Worm (Caenorhabditis elegans) whole organism, L4/young adult: ENCODE results near the gene srh-295.

ENCODE experiments used
- W03F9.2 ChIP-seq: fragments of 150-350 bp; optimal IDR thresholded peaks from 2 replicates; lab custom pipeline; 2014; ENCODE audit warnings: missing biosample characterization, missing genetic modification characterization
- dao-5 ChIP-seq: sonication (generic microtip); optimal IDR thresholded peaks from 2 replicates; lab custom pipeline; 2016; ENCODE audit warnings: missing genotype, missing genetic modification characterization, moderate library complexity, missing compliant biosample characterization

DNA sequence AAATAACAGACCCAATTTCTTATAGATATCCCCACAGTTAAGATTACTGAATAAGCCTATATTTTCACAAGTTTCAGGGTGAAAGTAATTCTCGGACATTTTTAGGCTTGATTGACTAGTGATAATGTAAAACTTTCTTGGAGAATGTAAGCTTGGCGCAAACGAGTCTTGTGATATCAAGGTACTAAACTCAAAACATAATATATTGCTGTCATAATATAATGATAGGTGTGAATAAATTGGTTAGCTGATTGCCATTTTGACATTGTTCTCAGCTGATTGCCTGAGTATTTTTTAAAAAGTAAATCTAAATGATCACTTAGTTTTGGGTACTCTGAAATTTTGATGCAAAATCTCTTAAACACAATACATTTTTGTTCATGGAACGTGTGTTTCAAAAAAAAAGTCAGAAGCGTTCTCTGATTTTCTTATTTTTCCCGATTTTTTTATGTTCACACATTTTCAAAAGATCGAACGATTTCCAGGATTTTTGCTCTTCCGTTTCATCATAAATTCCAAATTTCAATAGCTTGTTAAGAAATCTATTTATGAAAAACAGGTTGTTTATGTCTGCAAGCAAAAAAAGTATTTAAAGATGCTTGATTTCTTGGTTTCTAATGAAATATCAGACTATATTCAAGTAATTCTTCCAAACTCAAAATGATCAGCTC lies 49.0 kb upstream of the srh-295 start, which contains the start of the genes srw-19 and srx-51:
- no peak for TF ChIP-seq W03F9.2 (tag; lab: Kevin White, UChicago)
- TF ChIP-seq dao-5, result no peak
